Worm (Caenorhabditis elegans): Measurements from ENCODE around the gene C45H4.13.

DNA sequence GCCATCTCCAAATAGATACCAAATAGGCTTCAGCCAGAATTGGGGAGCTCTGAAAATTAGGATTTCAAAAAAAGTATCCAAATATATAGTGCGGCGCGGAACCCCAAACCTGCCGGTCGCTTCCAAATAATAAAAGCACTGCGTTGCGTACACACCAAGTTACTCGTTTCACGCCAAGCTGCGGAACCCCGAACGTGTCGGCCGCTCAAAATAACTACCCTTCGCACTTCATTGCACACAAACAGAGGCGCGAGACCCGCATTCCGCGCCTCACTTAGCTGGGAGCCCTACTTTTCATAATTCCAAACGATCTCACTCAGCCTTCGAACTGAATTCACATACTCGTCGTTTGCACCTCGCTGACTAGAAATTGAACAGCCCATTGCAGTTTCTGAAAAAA lies 48.8 kb upstream of the C45H4.13 start:
- no peak for TF ChIP-seq ref-1 (GFP tag; conservative IDR thresholded peaks at IDR 0.05)
- no peak for TF ChIP-seq flt-1 (GFP tag; IDR thresholded peaks at IDR 0.05)
- no peak for TF ChIP-seq med-1 (GFP tag; optimal IDR thresholded peaks at IDR 0.05; ENCODE audit: insufficient read depth)
- no peak for TF ChIP-seq ztf-23 (GFP tag; IDR thresholded peaks at IDR 0.05)
- TF ChIP-seq klf-2 (GFP tag; conservative IDR thresholded peaks at IDR 0.05): no peak
- no peak for TF ChIP-seq cog-1 (tag; optimal IDR thresholded peaks at IDR 0.05)

All from whole organism, midembryonic.